Fruit fly (Drosophila melanogaster) whole organism, embryonic: ENCODE data around the gene se.
A peak's percentile ranks its signal among the peaks of the same experiment; 100 is the strongest.

Experiments
- Aef1 ChIP-seq: fragments of 200-800 bp; sonication (Bioruptor generic); IDR thresholded peaks from 3 replicates; pipeline ENCODE4 v1.3.6; 2022; ENCODE audit warnings: missing biosample characterization, missing genetic modification characterization
- Atf6 ChIP-seq: fragments of 200-800 bp; sonication (Bioruptor generic); IDR thresholded peaks from 2 replicates; pipeline ENCODE4 v1.3.6; 2022; ENCODE audit warnings: missing biosample characterization, missing genetic modification characterization
- B-H2 ChIP-seq: fragments of 200-800 bp; sonication (Bioruptor generic); optimal IDR thresholded peaks from 2 replicates; lab custom pipeline; 2018; ENCODE audit warnings: missing biosample characterization, mild to moderate bottlenecking, missing genetic modification characterization
- CG11398 ChIP-seq: fragments of 200-800 bp; sonication (Bioruptor generic); optimal IDR thresholded peaks from 2 replicates; lab custom pipeline; 2016; ENCODE audit warnings: missing biosample characterization, missing genetic modification characterization
- CG12104 ChIP-seq: fragments of 200-800 bp; sonication (Bioruptor generic); optimal IDR thresholded peaks from 3 replicates; lab custom pipeline; 2016; ENCODE audit warnings: missing biosample characterization, missing genetic modification characterization
- CG13296 ChIP-seq: fragments of 200-800 bp; sonication (Bioruptor generic); optimal IDR thresholded peaks from 3 replicates; lab custom pipeline; 2018; ENCODE audit warnings: missing biosample characterization, mild to moderate bottlenecking, missing genetic modification characterization
- CG15073 ChIP-seq: fragments of 200-800 bp; sonication (Bioruptor generic); optimal IDR thresholded peaks from 2 replicates; lab custom pipeline; 2016; ENCODE audit warnings: missing biosample characterization, missing genetic modification characterization
- CG1529 ChIP-seq: fragments of 200-800 bp; sonication (Bioruptor generic); optimal IDR thresholded peaks from 3 replicates; lab custom pipeline; 2018; ENCODE audit warnings: missing biosample characterization, missing genetic modification characterization
- CG15601 ChIP-seq: fragments of 200-800 bp; sonication (Bioruptor generic); optimal IDR thresholded peaks from 3 replicates; lab custom pipeline; 2019; ENCODE audit warnings: missing biosample characterization, mild to moderate bottlenecking, missing genetic modification characterization, moderate library complexity
- CG17802 ChIP-seq: fragments of 200-800 bp; sonication (Bioruptor generic); optimal IDR thresholded peaks from 2 replicates; lab custom pipeline; 2018; ENCODE audit warnings: missing biosample characterization, mild to moderate bottlenecking, missing genetic modification characterization, moderate library complexity
- CG18476 ChIP-seq: fragments of 200-800 bp; sonication (Bioruptor generic); optimal IDR thresholded peaks from 2 replicates; lab custom pipeline; 2016; ENCODE audit warnings: missing biosample characterization, mild to moderate bottlenecking, missing genetic modification characterization
- CG18599 ChIP-seq: fragments of 200-800 bp; sonication (Bioruptor generic); optimal IDR thresholded peaks from 3 replicates; lab custom pipeline; 2017; ENCODE audit warnings: missing biosample characterization, missing genetic modification characterization, mild to moderate bottlenecking, moderate library complexity, missing genetic modification reagents
- CG18619 ChIP-seq: fragments of 200-800 bp; sonication (Bioruptor generic); optimal IDR thresholded peaks from 3 replicates; lab custom pipeline; 2017; ENCODE audit warnings: missing biosample characterization, mild to moderate bottlenecking, missing genetic modification characterization
- CG3163 ChIP-seq: fragments of 200-800 bp; sonication (Bioruptor generic); optimal IDR thresholded peaks from 3 replicates; lab custom pipeline; 2016; ENCODE audit warnings: missing biosample characterization, missing genetic modification characterization
- CG32767 ChIP-seq: fragments of 200-800 bp; sonication (Bioruptor generic); IDR thresholded peaks from 2 replicates; pipeline ENCODE4 v1.3.6; 2022; ENCODE audit warnings: missing biosample characterization, missing genetic modification characterization
- CG34224 ChIP-seq: fragments of 200-800 bp; sonication (Bioruptor generic); IDR thresholded peaks from 3 replicates; pipeline ENCODE4 v1.3.6; 2022; ENCODE audit warnings: missing biosample characterization, missing genetic modification characterization; ENCODE audit not compliant: partially characterized antibody
- CG3726 ChIP-seq: fragments of 200-800 bp; sonication (Bioruptor generic); IDR thresholded peaks from 3 replicates; pipeline ENCODE4, ENCODE4 v1.3.6; 2022; ENCODE audit warnings: missing biosample characterization, missing genetic modification characterization
- CG4360 ChIP-seq: fragments of 200-800 bp; sonication (Bioruptor generic); IDR thresholded peaks from 2 replicates; pipeline ENCODE4 v1.3.6; 2022; ENCODE audit warnings: missing biosample characterization, missing genetic modification characterization
- CG6272 ChIP-seq: fragments of 200-800 bp; sonication (Bioruptor generic); IDR thresholded peaks from 2 replicates; pipeline ENCODE4 v1.3.6; 2022; ENCODE audit warnings: missing biosample characterization, missing genetic modification characterization
- CG6654 ChIP-seq: fragments of 200-800 bp; sonication (Bioruptor generic); optimal IDR thresholded peaks from 2 replicates; lab custom pipeline; 2017; ENCODE audit warnings: missing biosample characterization, mild to moderate bottlenecking, missing genetic modification characterization
- CG8478 ChIP-seq: fragments of >200 bp; optimal IDR thresholded peaks from 2 replicates; lab custom pipeline; 2018
- CG8765 ChIP-seq: fragments of 200-800 bp; sonication (Bioruptor generic); IDR thresholded peaks from 2 replicates; pipeline ENCODE4 v1.3.6; 2022; ENCODE audit warnings: missing biosample characterization, missing genetic modification characterization
- CG9727 ChIP-seq: fragments of 200-800 bp; sonication (Bioruptor generic); optimal IDR thresholded peaks from 3 replicates; lab custom pipeline; 2017; ENCODE audit warnings: missing biosample characterization, mild to moderate bottlenecking, missing genetic modification characterization
- D ChIP-seq, 2 experiments: fragments of 200-800 bp in 1 of 2; fragments of >200 bp in 1 of 2; sonication (Bioruptor generic) in 1 of 2; optimal IDR thresholded peaks; 2 replicates in 1 of 2; 3 replicates in 1 of 2; lab custom pipeline; 2017; ENCODE audit warnings: mild to moderate bottlenecking in 1 of 2, missing biosample characterization in 1 of 2, missing genetic modification characterization in 1 of 2, missing genetic modification reagents in 1 of 2
- Dek ChIP-seq: fragments of 200-800 bp; sonication (Bioruptor generic); optimal IDR thresholded peaks from 3 replicates; lab custom pipeline; 2019; ENCODE audit warnings: missing biosample characterization, mild to moderate bottlenecking, missing genetic modification characterization, moderate library complexity
- HHEX ChIP-seq: fragments of 200-800 bp; sonication (Bioruptor generic); optimal IDR thresholded peaks from 3 replicates; lab custom pipeline; 2017; ENCODE audit warnings: missing biosample characterization, mild to moderate bottlenecking, missing genetic modification characterization, missing genetic modification reagents
- Hr3 ChIP-seq: fragments of 200-800 bp; sonication (Bioruptor generic); optimal IDR thresholded peaks from 3 replicates; lab custom pipeline; 2016; ENCODE audit warnings: missing biosample characterization, missing genetic modification characterization
- NFAT ChIP-seq: fragments of 200-800 bp; sonication (Bioruptor generic); IDR thresholded peaks from 2 replicates; pipeline ENCODE4 v1.3.6; 2022; ENCODE audit warnings: missing biosample characterization, missing genetic modification characterization
- Side ChIP-seq: fragments of 200-800 bp; sonication (Bioruptor generic); optimal IDR thresholded peaks from 2 replicates; lab custom pipeline; 2016; ENCODE audit warnings: missing biosample characterization, missing genetic modification characterization
- Sry-δ ChIP-seq: fragments of 200-800 bp; sonication (Bioruptor generic); optimal IDR thresholded peaks from 2 replicates; lab custom pipeline; 2016; ENCODE audit warnings: missing biosample characterization, missing genetic modification characterization
- Xrp1 ChIP-seq: fragments of 200-800 bp; sonication (Bioruptor generic); IDR thresholded peaks from 2 replicates; pipeline ENCODE4 v1.3.6; 2022; ENCODE audit warnings: missing biosample characterization, missing genetic modification characterization
- ab ChIP-seq: fragments of 200-800 bp; sonication (Bioruptor generic); optimal IDR thresholded peaks from 2 replicates; lab custom pipeline; 2016; ENCODE audit warnings: missing biosample characterization, missing genetic modification characterization
- abd-A ChIP-seq: fragments of 200-800 bp; sonication (Bioruptor generic); optimal IDR thresholded peaks from 3 replicates; lab custom pipeline; 2019; ENCODE audit warnings: missing biosample characterization, mild to moderate bottlenecking, missing genetic modification characterization, moderate library complexity
- cad ChIP-seq: fragments of >200 bp; optimal IDR thresholded peaks from 2 replicates; lab custom pipeline; 2017; ENCODE audit warnings: missing biosample characterization, missing genetic modification characterization
- corto ChIP-seq: fragments of 200-800 bp; sonication (Bioruptor generic); optimal IDR thresholded peaks from 2 replicates; lab custom pipeline; 2016; ENCODE audit warnings: missing biosample characterization, mild to moderate bottlenecking, missing genetic modification characterization, moderate library complexity
- crc ChIP-seq: fragments of 200-800 bp; sonication (Bioruptor generic); optimal IDR thresholded peaks from 2 replicates; lab custom pipeline; 2016; ENCODE audit warnings: missing biosample characterization, missing genetic modification characterization
- dmrt99B ChIP-seq: fragments of 200-800 bp; sonication (Bioruptor generic); optimal IDR thresholded peaks from 2 replicates; lab custom pipeline; 2018; ENCODE audit warnings: missing biosample characterization, mild to moderate bottlenecking, missing genetic modification characterization, moderate library complexity
- fu2 ChIP-seq: fragments of 200-800 bp; sonication (Bioruptor generic); optimal IDR thresholded peaks from 2 replicates; lab custom pipeline; 2016; ENCODE audit warnings: missing biosample characterization, missing genetic modification characterization
- kah ChIP-seq: fragments of 200-800 bp; sonication (Bioruptor generic); optimal IDR thresholded peaks from 2 replicates; lab custom pipeline; 2018; ENCODE audit warnings: missing biosample characterization, mild to moderate bottlenecking, missing genetic modification characterization
- nerfin-1 ChIP-seq: fragments of 200-800 bp; sonication (Bioruptor generic); optimal IDR thresholded peaks from 3 replicates; lab custom pipeline; 2019; ENCODE audit warnings: missing biosample characterization, mild to moderate bottlenecking, missing genetic modification characterization, moderate library complexity
- org-1 ChIP-seq: fragments of 200-800 bp; sonication (Bioruptor generic); optimal IDR thresholded peaks from 2 replicates; lab custom pipeline; 2017; ENCODE audit warnings: missing biosample characterization, missing genetic modification characterization
- phol ChIP-seq: fragments of 200-800 bp; sonication (Bioruptor generic); optimal IDR thresholded peaks from 3 replicates; lab custom pipeline; 2018; ENCODE audit warnings: missing biosample characterization, mild to moderate bottlenecking, missing genetic modification characterization, moderate library complexity
- prd ChIP-seq, 3 experiments: fragments of >200 bp in 2 of 3; fragments of 200-800 bp in 1 of 3; sonication (Bioruptor generic) in 1 of 3; optimal IDR thresholded peaks in 2 of 3; IDR thresholded peaks in 1 of 3; 2 replicates in 2 of 3; 3 replicates in 1 of 3; pipeline versions ENCODE4 v1.3.6 to Lab custom; 2017 to 2022; ENCODE audit warnings: missing biosample characterization in 1 of 3, missing genetic modification characterization in 1 of 3
- pros ChIP-seq: fragments of 200-800 bp; sonication (Bioruptor generic); optimal IDR thresholded peaks from 3 replicates; lab custom pipeline; 2019; ENCODE audit warnings: missing biosample characterization, mild to moderate bottlenecking, missing genetic modification characterization, moderate library complexity
- psq ChIP-seq: fragments of 200-800 bp; sonication (Bioruptor generic); optimal IDR thresholded peaks from 2 replicates; lab custom pipeline; 2017; ENCODE audit warnings: missing biosample characterization, missing genetic modification characterization
- tll ChIP-seq, 2 experiments: fragments of 200-800 bp in 1 of 2; fragments of >200 bp in 1 of 2; sonication (Bioruptor generic) in 1 of 2; optimal IDR thresholded peaks; 2 replicates each; lab custom pipeline; 2017 to 2019; ENCODE audit warnings: missing biosample characterization in 2 of 2, missing genetic modification characterization in 2 of 2, mild to moderate bottlenecking in 1 of 2, moderate library complexity in 1 of 2
- twi ChIP-seq: fragments of 200-800 bp; optimal IDR thresholded peaks from 2 replicates; lab custom pipeline; 2019; ENCODE audit warnings: missing biosample characterization, mild to moderate bottlenecking, missing genetic modification characterization, moderate library complexity
- vnd ChIP-seq: fragments of 200-800 bp; sonication (Bioruptor generic); IDR thresholded peaks from 3 replicates; pipeline ENCODE4 v1.3.6; 2022; ENCODE audit warnings: missing biosample characterization, missing genetic modification characterization; ENCODE audit not compliant: partially characterized antibody

The se gene

DNA sequence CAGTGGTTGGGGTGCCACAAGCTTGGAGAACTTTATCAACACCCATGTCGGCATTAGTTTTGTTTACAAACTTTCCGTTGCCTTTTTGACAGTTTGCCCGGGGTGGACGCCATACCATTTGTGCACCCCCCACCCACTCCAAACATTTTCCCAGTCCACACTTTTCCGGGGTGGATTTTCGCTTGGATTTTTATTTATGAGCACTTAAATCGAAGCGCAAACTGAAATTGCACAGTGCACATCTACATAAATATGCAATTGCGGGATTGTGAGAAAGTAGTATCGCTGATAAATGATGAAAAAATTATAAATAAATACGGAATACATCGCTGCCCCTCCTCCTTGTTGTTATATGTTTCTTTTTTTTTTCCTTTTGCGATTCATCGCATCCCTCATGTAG lies 20.2 kb downstream of the se start:
- TF ChIP-seq nerfin-1 (peak; percentile 51), CG3163 (no peak), Hr3 (no peak), dmrt99B (tag; lab: Kevin White, UChicago) (no peak), CG3726 (GFP tag; lab: Robert Waterston, UW) (no peak), CG17802 (tag; lab: Kevin White, UChicago) (no peak), Xrp1 (GFP tag; lab: Robert Waterston, UW) (no peak), pros (GFP tag; lab: Kevin White, UChicago) (peak; percentile 51)

DNA sequence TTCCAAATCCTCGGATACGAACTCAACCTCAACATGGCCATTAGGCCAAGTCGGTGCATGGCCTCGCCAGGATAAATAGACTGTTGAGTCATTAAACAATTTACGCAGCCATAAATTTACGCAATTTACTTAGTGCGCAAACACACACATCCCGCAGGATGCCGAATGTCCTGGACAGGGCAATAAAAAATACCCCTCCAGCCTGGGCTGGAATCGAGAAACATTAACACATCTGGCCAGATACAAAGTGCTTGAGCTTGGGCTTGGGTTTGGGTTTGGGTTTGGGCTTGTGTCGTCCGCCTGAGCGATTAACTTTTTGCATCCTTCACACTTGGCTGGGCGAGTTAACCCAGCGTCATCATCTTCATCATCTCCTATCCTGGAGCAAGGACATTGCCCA lies 21.3 kb downstream of the se start:
- TF ChIP-seq ab (GFP tag; lab: Kevin White, UChicago): no peak
- no peak for TF ChIP-seq Atf6 (GFP tag; lab: Robert Waterston, UW)
- TF ChIP-seq NFAT: no peak
- TF ChIP-seq CG6654 (GFP tag; lab: Kevin White, UChicago): no peak
- TF ChIP-seq vnd (GFP tag; lab: Robert Waterston, UW): no peak
- peak in 1 of 2 experiments; percentile 52 for TF ChIP-seq tll (GFP tag; optimal IDR thresholded peaks at IDR 0.05; lab: Kevin White, UChicago)
- TF ChIP-seq Dek (tag; lab: Kevin White, UChicago): no peak
- no peak for TF ChIP-seq HHEX
- no peak for TF ChIP-seq CG15601
- no peak for TF ChIP-seq CG4360 (GFP tag; lab: Robert Waterston, UW)
- TF ChIP-seq cad (GFP tag; lab: Kevin White, UChicago): peak; percentile 69
- TF ChIP-seq, all 482 proteins: peak for 2

DNA sequence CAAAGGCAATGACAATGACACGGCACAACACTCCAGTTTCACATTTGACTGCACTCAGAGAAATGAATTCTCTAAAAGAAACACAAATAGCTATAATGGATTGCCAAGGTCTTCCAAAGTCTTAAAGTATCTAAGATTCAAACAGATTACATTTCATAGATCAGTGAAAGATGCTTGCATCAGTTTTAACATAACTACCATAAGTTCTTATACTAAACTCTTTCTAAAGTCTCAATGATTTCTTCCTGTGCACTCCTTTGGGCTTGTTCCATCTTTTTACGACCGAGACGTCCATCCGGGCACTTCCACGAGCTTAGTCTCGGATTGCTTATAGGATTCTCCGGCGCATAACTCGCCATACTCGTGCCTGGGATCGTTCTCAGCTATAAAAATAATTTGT lies 21.9 kb downstream of the se start:
- TF ChIP-seq Aef1 (GFP tag; lab: Robert Waterston, UW) (no peak), Side (GFP tag; lab: Kevin White, UChicago) (no peak), twi (no peak), CG6272 (no peak), kah (GFP tag; lab: Kevin White, UChicago) (no peak), psq (GFP tag; lab: Kevin White, UChicago) (no peak), CG18476 (no peak), phol (tag; lab: Kevin White, UChicago) (peak; percentile 24), nerfin-1 (no peak), CG9727 (GFP tag; lab: Kevin White, UChicago) (peak; percentile 20), CG1529 (GFP tag; lab: Kevin White, UChicago) (no peak), CG15073 (GFP tag; lab: Kevin White, UChicago) (no peak), Sry-δ (GFP tag; lab: Kevin White, UChicago) (no peak), CG12104 (GFP tag; lab: Kevin White, UChicago) (no peak), corto (GFP tag; lab: Kevin White, UChicago) (no peak), CG8765 (GFP tag; lab: Robert Waterston, UW) (no peak), abd-A (tag; lab: Kevin White, UChicago) (no peak), cad (GFP tag; lab: Kevin White, UChicago) (no peak), CG13296 (GFP tag; lab: Kevin White, UChicago) (no peak), CG32767 (0 out of 2 replicates have a peak, but pooled peaks have one; percentile 8), prd (optimal IDR thresholded peaks at IDR 0.05; lab: Kevin White, UChicago) (no peak), prd (GFP tag; IDR thresholded peaks at IDR 0.05; lab: Robert Waterston, UW) (0 out of 3 replicates have a peak, but pooled peaks have one; percentile 40), CG8478 (lab: Kevin White, UChicago) (no peak), org-1 (GFP tag; lab: Kevin White, UChicago) (no peak), crc (GFP tag; lab: Kevin White, UChicago) (no peak), fu2 (GFP tag; lab: Kevin White, UChicago) (no peak), D (optimal IDR thresholded peaks at IDR 0.05; lab: Kevin White, UChicago) (no peak), D (GFP tag; optimal IDR thresholded peaks at IDR 0.05; lab: Kevin White, UChicago) (peak; percentile 13), CG11398 (no peak), CG18599 (GFP tag; lab: Kevin White, UChicago) (no peak), B-H2 (GFP tag; lab: Kevin White, UChicago) (no peak), CG18619 (GFP tag; lab: Kevin White, UChicago) (no peak), CG34224 (no peak)
